Worm (Caenorhabditis elegans) whole organism, L4/young adult: ENCODE data around the gene scl-18.

ENCODE experiments used
- W03F9.2 ChIP-seq: fragments of 150-350 bp; optimal IDR thresholded peaks from 2 replicates; lab custom pipeline; 2014; ENCODE audit warnings: missing biosample characterization, missing genetic modification characterization
- dao-5 ChIP-seq: sonication (generic microtip); optimal IDR thresholded peaks from 2 replicates; lab custom pipeline; 2016; ENCODE audit warnings: missing genotype, missing genetic modification characterization, moderate library complexity, missing compliant biosample characterization
- him-1 ChIP-seq: sonication (generic microtip); optimal IDR thresholded peaks from 2 replicates; lab custom pipeline; 2016; ENCODE audit warnings: missing genotype, missing genetic modification reagents, missing genetic modification characterization, missing compliant biosample characterization

Gene scl-18

ce11 chrIV:11738092-11738617, 16.1 kb downstream of the scl-18 start, which contains the start of gene K01A6.7:
K01A6.7 (minus strand) TSS chrIV:11738567.
- no peak for TF ChIP-seq dao-5 (tag; lab: Kevin White, UChicago)

- TF ChIP-seq W03F9.2 (tag; lab: Kevin White, UChicago) (no peak), dao-5 (tag; lab: Kevin White, UChicago) (no peak), him-1 (tag; lab: Kevin White, UChicago) (no peak)
Measured at ce11 chrIV:11737269-11737668, 17.0 kb downstream of the scl-18 start, which contains the start of gene K01A6.8. K01A6.8 (minus strand) TSS chrIV:11737369.

- TF ChIP-seq W03F9.2 (tag; lab: Kevin White, UChicago) (no peak), him-1 (tag; lab: Kevin White, UChicago) (no peak), dao-5 (tag; lab: Kevin White, UChicago) (no peak)
Measured at ce11 chrIV:11735025-11735424, 19.2 kb downstream of the scl-18 start, which contains the start of gene K01A6.6. K01A6.6 (plus strand) TSS chrIV:11735325.

ce11 chrIV:11723255-11723654, 31.0 kb downstream of the scl-18 start:
- TF ChIP-seq W03F9.2 (tag; lab: Kevin White, UChicago) = no peak
- TF ChIP-seq him-1 (tag; lab: Kevin White, UChicago) = no peak
- TF ChIP-seq dao-5 (tag; lab: Kevin White, UChicago) = no peak

ce11 chrIV:11721878-11722277, 32.4 kb downstream of the scl-18 start:
- no peak for TF ChIP-seq him-1 (tag; lab: Kevin White, UChicago)
- TF ChIP-seq W03F9.2 (tag; lab: Kevin White, UChicago) = no peak
- no peak for TF ChIP-seq dao-5 (tag; lab: Kevin White, UChicago)

- TF ChIP-seq W03F9.2 (tag; lab: Kevin White, UChicago) (no peak), him-1 (tag; lab: Kevin White, UChicago) (no peak), dao-5 (tag; lab: Kevin White, UChicago) (no peak)
Measured at ce11 chrIV:11718653-11719052, 35.6 kb downstream of the scl-18 start.

ce11 chrIV:11717094-11717876, 36.9 kb downstream of the scl-18 start:
- TF ChIP-seq him-1 (tag; lab: Kevin White, UChicago) (no peak), dao-5 (tag; lab: Kevin White, UChicago) (no peak), W03F9.2 (tag; lab: Kevin White, UChicago) (no peak)

- no peak for TF ChIP-seq dao-5 (tag; lab: Kevin White, UChicago)
- TF ChIP-seq W03F9.2 (tag; lab: Kevin White, UChicago) = no peak
Measured at ce11 chrIV:11716414-11716813, 37.8 kb downstream of the scl-18 start.

ce11 chrIV:11714739-11715138, 39.5 kb downstream of the scl-18 start, which contains the start of gene magi-1:
magi-1 (plus strand) TSS chrIV:11715039.
- TF ChIP-seq him-1 (tag; lab: Kevin White, UChicago) = no peak
- TF ChIP-seq W03F9.2 (tag; lab: Kevin White, UChicago) = no peak
- TF ChIP-seq dao-5 (tag; lab: Kevin White, UChicago) = no peak

ce11 chrIV:11713289-11713688, 40.9 kb downstream of the scl-18 start:
- TF ChIP-seq dao-5 (tag; lab: Kevin White, UChicago) (no peak), him-1 (tag; lab: Kevin White, UChicago) (no peak), W03F9.2 (tag; lab: Kevin White, UChicago) (no peak)

- TF ChIP-seq dao-5 (tag; lab: Kevin White, UChicago) (no peak), him-1 (tag; lab: Kevin White, UChicago) (no peak), W03F9.2 (tag; lab: Kevin White, UChicago) (no peak)
Measured at ce11 chrIV:11710331-11710730, 43.9 kb downstream of the scl-18 start.

ce11 chrIV:11703685-11704296, 50.4 kb downstream of the scl-18 start, which contains the start of the genes T22B3.3 and alg-3:
T22B3.3 (minus strand) TSS chrIV:11703785.
alg-3 (plus strand) TSS chrIV:11704246.
- TF ChIP-seq W03F9.2 (tag; lab: Kevin White, UChicago) = no peak
- no peak for TF ChIP-seq dao-5 (tag; lab: Kevin White, UChicago)
- TF ChIP-seq him-1 (tag; lab: Kevin White, UChicago) = no peak
